Fruit fly (Drosophila melanogaster): ENCODE measurements around the gene CG11449.

DNA sequence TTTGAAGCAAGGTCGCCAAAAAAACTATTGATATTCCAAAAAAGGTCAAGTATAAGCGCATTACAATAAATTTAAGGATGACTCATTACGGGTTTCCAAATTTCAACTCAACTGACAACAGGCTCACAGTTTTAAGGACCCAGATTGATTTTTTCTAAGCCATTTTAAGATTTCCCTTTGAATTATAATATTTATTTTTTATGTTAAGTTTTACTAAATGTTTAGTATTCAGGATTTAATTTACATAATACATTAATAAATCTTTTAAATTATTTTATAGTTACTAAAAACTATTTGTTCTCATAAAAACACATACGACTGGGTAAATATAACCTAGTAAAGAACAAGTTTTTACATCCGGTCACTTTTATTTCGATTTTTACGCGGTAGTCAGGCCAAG, 50.9 kb downstream of the CG11449 start, which contains the start of gene CG43329:
- no peak for TF ChIP-seq CG15710 (tag; optimal IDR thresholded peaks at IDR 0.05)
- TF ChIP-seq CG10348 (GFP tag; IDR thresholded peaks at IDR 0.05) = no peak
- no peak for TF ChIP-seq Pif1A (GFP tag; optimal IDR thresholded peaks at IDR 0.05)
- no peak for TF ChIP-seq CG4496 (GFP tag; IDR thresholded peaks at IDR 0.05)
- no peak for TF ChIP-seq CG17806 (tag; optimal IDR thresholded peaks at IDR 0.05)
- TF ChIP-seq CG8159 (tag; optimal IDR thresholded peaks at IDR 0.05) = no peak
- no peak for TF ChIP-seq rn (GFP tag; IDR thresholded peaks at IDR 0.05)
- TF ChIP-seq CG34367 (tag; optimal IDR thresholded peaks at IDR 0.05) = no peak

Data from whole organism, pupa.